Fruit fly (Drosophila melanogaster) whole organism, embryonic: ENCODE measurements around the gene trus.
"Not testable (repeated sequence)": the region's sequence is repeated elsewhere in the genome, so short reads cannot be mapped to it uniquely, and the experiment has no call there.

Experiments used
- CG11723 ChIP-seq: fragments of 200-800 bp; sonication (Bioruptor generic); optimal IDR thresholded peaks from 2 replicates; lab custom pipeline; 2017; ENCODE audit warnings: missing biosample characterization, mild to moderate bottlenecking, missing genetic modification characterization
- CG12769 ChIP-seq: fragments of 200-800 bp; sonication (Bioruptor generic); optimal IDR thresholded peaks from 2 replicates; lab custom pipeline; 2019; ENCODE audit warnings: missing biosample characterization, mild to moderate bottlenecking, missing genetic modification characterization, moderate library complexity
- CG6765 ChIP-seq: fragments of 200-800 bp; sonication (Bioruptor generic); optimal IDR thresholded peaks from 3 replicates; lab custom pipeline; 2017; ENCODE audit warnings: missing biosample characterization, mild to moderate bottlenecking, missing genetic modification characterization
- Rx ChIP-seq: fragments of 200-800 bp; sonication (Bioruptor generic); IDR thresholded peaks from 2 replicates; pipeline ENCODE4 v1.3.6; 2022; ENCODE audit warnings: missing biosample characterization, missing genetic modification characterization
- esg ChIP-seq: fragments of 200-800 bp; sonication (Bioruptor generic); conservative IDR thresholded peaks from 2 replicates; pipeline ENCODE4 v1.3.6; 2022; ENCODE audit warnings: missing biosample characterization, missing genetic modification characterization
- ewg ChIP-seq: fragments of 200-800 bp; sonication (Bioruptor generic); optimal IDR thresholded peaks from 3 replicates; lab custom pipeline; 2017; ENCODE audit warnings: mild to moderate bottlenecking, missing biosample characterization, missing genetic modification reagents, missing genetic modification characterization
- fru ChIP-seq: fragments of >200 bp; optimal IDR thresholded peaks from 2 replicates; lab custom pipeline; 2017
- grau ChIP-seq: fragments of 200-800 bp; optimal IDR thresholded peaks from 3 replicates; lab custom pipeline; 2019; ENCODE audit warnings: missing biosample characterization, mild to moderate bottlenecking, missing genetic modification characterization, moderate library complexity
- hth ChIP-seq: fragments of >200 bp; optimal IDR thresholded peaks from 2 replicates; lab custom pipeline; 2017; ENCODE audit warnings: inconsistent platforms
- sc ChIP-seq, 3 experiments: fragments of >200 bp in 2 of 3; fragments of 200-800 bp in 1 of 3; sonication (Bioruptor generic) in 1 of 3; optimal IDR thresholded peaks; 2 replicates in 2 of 3; 3 replicates in 1 of 3; lab custom pipeline; 2017; ENCODE audit warnings: mild to moderate bottlenecking in 1 of 3, missing biosample characterization in 1 of 3, missing genetic modification characterization in 1 of 3, missing genetic modification reagents in 1 of 3
- trem ChIP-seq: fragments of 200-800 bp; optimal IDR thresholded peaks from 3 replicates; lab custom pipeline; 2019; ENCODE audit warnings: missing biosample characterization, mild to moderate bottlenecking, missing genetic modification characterization, moderate library complexity
- wor ChIP-seq: fragments of 200-800 bp; sonication (Bioruptor generic); IDR thresholded peaks from 2 replicates; pipeline ENCODE4 v1.3.6; 2022; ENCODE audit warnings: missing biosample characterization, missing genetic modification characterization

dm6 chr3R:12477239-12477865 lies 21.0 kb downstream of the trus start:
- not testable (repeated sequence) for TF ChIP-seq Rx (GFP tag; lab: Robert Waterston, UW); trem (tag; lab: Kevin White, UChicago); fru (lab: Kevin White, UChicago); wor (GFP tag; lab: Robert Waterston, UW); CG11723 (GFP tag; lab: Kevin White, UChicago); ewg (GFP tag; lab: Kevin White, UChicago); sc (optimal IDR thresholded peaks at IDR 0.05; lab: Kevin White, UChicago); sc (GFP tag; optimal IDR thresholded peaks at IDR 0.05; lab: Kevin White, UChicago); hth; CG12769; grau; esg (GFP tag; lab: Robert Waterston, UW); CG6765 (GFP tag; lab: Kevin White, UChicago)
